Worm (Caenorhabditis elegans) whole organism, L4 larva: Measurements from ENCODE around the gene F49E8.8.

Experiments used
- F37D6.2 ChIP-seq: sonication (generic microtip); optimal IDR thresholded peaks from 2 replicates; lab custom pipeline; 2016; ENCODE audit warnings: mild to moderate bottlenecking, missing genetic modification characterization, missing compliant biosample characterization
- F44E2.7 ChIP-seq: fragments of 200-800 bp; sonication (Bioruptor generic); IDR thresholded peaks from 2 replicates; pipeline ENCODE4 v2.1.2; 2022; ENCODE audit warnings: missing genetic modification characterization, missing compliant biosample characterization
- Y48G9A.11 ChIP-seq: fragments of 200-800 bp; sonication (Bioruptor generic); IDR thresholded peaks from 2 replicates; pipeline ENCODE4 v1.3.6; 2022; ENCODE audit warnings: missing genetic modification reagents, missing genetic modification characterization, missing compliant biosample characterization
- ZK546.5 ChIP-seq, 2 experiments: sonication (generic microtip); optimal IDR thresholded peaks; 2 replicates each; lab custom pipeline; 2017; ENCODE audit warnings: missing biosample characterization in 2 of 2, missing genetic modification characterization in 2 of 2
- ama-1 ChIP-seq: fragments of 150-350 bp; optimal IDR thresholded peaks from 2 replicates; lab custom pipeline; 2014; ENCODE audit warnings: inconsistent platforms, mixed read lengths
- attf-4 ChIP-seq: sonication (generic microtip); optimal IDR thresholded peaks from 3 replicates; lab custom pipeline; 2017; ENCODE audit warnings: missing biosample characterization, missing genetic modification characterization
- ceh-20 ChIP-seq: fragments of 200-800 bp; sonication (Bioruptor generic); IDR thresholded peaks from 2 replicates; pipeline ENCODE4 v1.3.6; 2022; ENCODE audit warnings: missing genetic modification reagents, missing genetic modification characterization, missing compliant biosample characterization
- ceh-44 ChIP-seq: fragments of 200-800 bp; sonication (Bioruptor generic); IDR thresholded peaks from 2 replicates; pipeline ENCODE4 v1.3.6; 2022; ENCODE audit warnings: missing genetic modification reagents, missing genetic modification characterization, missing compliant biosample characterization
- ctbp-1 ChIP-seq: fragments of 200-800 bp; sonication (Bioruptor generic); IDR thresholded peaks from 2 replicates; pipeline ENCODE4 v1.3.6; 2022; ENCODE audit warnings: missing genetic modification reagents, missing genetic modification characterization, missing compliant biosample characterization
- daf-16 ChIP-seq, 3 experiments: sonication (generic microtip); optimal IDR thresholded peaks; 2 replicates each; lab custom pipeline; 2016 to 2017; ENCODE audit warnings: missing genetic modification characterization in 3 of 3, missing genetic modification reagents in 3 of 3, mild to moderate bottlenecking in 2 of 3, missing compliant biosample characterization in 2 of 3, missing biosample characterization in 1 of 3, moderate library complexity in 1 of 3
- daf-19 ChIP-seq: fragments of 200-800 bp; sonication (Bioruptor generic); conservative IDR thresholded peaks from 2 replicates; pipeline ENCODE4 v1.3.6; 2022; ENCODE audit warnings: missing genetic modification characterization, missing compliant biosample characterization
- dmd-6 ChIP-seq: fragments of 200-800 bp; sonication (Bioruptor generic); IDR thresholded peaks from 2 replicates; pipeline ENCODE4 v1.3.6; 2022; ENCODE audit warnings: missing genetic modification reagents, missing genetic modification characterization, missing compliant biosample characterization
- dmd-9 ChIP-seq: fragments of 200-800 bp; sonication (Bioruptor generic); IDR thresholded peaks from 2 replicates; pipeline ENCODE4 v1.3.6; 2022; ENCODE audit warnings: missing genetic modification reagents, missing genetic modification characterization, missing compliant biosample characterization
- dpl-1 ChIP-seq: fragments of 150-350 bp; optimal IDR thresholded peaks from 2 replicates; lab custom pipeline; 2014; ENCODE audit warnings: missing biosample characterization, missing genetic modification reagents, missing genetic modification characterization
- hif-1 ChIP-seq, 2 experiments: sonication (generic microtip); optimal IDR thresholded peaks; 2 replicates each; lab custom pipeline; 2016 to 2017; ENCODE audit warnings: missing compliant biosample characterization in 2 of 2, missing genetic modification characterization in 2 of 2, missing genetic modification reagents in 2 of 2, missing genotype in 2 of 2, mild to moderate bottlenecking in 1 of 2
- hlh-11 ChIP-seq: fragments of 200-800 bp; sonication (Bioruptor generic); optimal IDR thresholded peaks from 2 replicates; lab custom pipeline; 2018; ENCODE audit warnings: mild to moderate bottlenecking, missing genetic modification characterization, missing compliant biosample characterization
- jun-1 ChIP-seq: fragments of 150-350 bp; optimal IDR thresholded peaks from 2 replicates; lab custom pipeline; 2014; ENCODE audit warnings: missing biosample characterization, missing genetic modification reagents, missing genetic modification characterization
- lim-7 ChIP-seq: fragments of 200-800 bp; sonication (Bioruptor generic); IDR thresholded peaks from 2 replicates; pipeline ENCODE4 v1.3.6; 2022; ENCODE audit warnings: missing genetic modification characterization, missing compliant biosample characterization
- lin-1 ChIP-seq: fragments of 200-800 bp; sonication (Bioruptor generic); IDR thresholded peaks from 2 replicates; pipeline ENCODE4 v1.3.6; 2022; ENCODE audit warnings: missing genetic modification reagents, missing genetic modification characterization, missing compliant biosample characterization
- lin-39 ChIP-seq: fragments of 150-350 bp; optimal IDR thresholded peaks from 2 replicates; lab custom pipeline; 2014; ENCODE audit warnings: missing biosample characterization, missing genetic modification reagents, missing genetic modification characterization
- lsy-2 ChIP-seq, 2 experiments: fragments of 150-350 bp in 1 of 2; sonication (generic microtip) in 1 of 2; optimal IDR thresholded peaks; 2 replicates each; lab custom pipeline; 2014 to 2017; ENCODE audit warnings: missing biosample characterization in 2 of 2, missing genetic modification characterization in 2 of 2
- madf-5 ChIP-seq, 2 experiments: fragments of 200-800 bp; sonication (Bioruptor generic); IDR thresholded peaks; 2 replicates each; pipeline ENCODE4 v1.3.6; 2022; ENCODE audit warnings: missing compliant biosample characterization in 2 of 2, missing genetic modification characterization in 2 of 2
- madf-9 ChIP-seq: fragments of 200-800 bp; sonication (Bioruptor generic); conservative IDR thresholded peaks from 2 replicates; pipeline ENCODE4 v1.3.6; 2022; ENCODE audit warnings: missing genetic modification reagents, missing genetic modification characterization, missing compliant biosample characterization
- mdl-1 ChIP-seq, 2 experiments: fragments of 150-350 bp in 1 of 2; sonication (generic microtip) in 1 of 2; optimal IDR thresholded peaks; 2 replicates each; lab custom pipeline; 2014 to 2017; ENCODE audit warnings: missing biosample characterization in 2 of 2, missing genetic modification characterization in 2 of 2
- mes-2 ChIP-seq: sonication (generic microtip); optimal IDR thresholded peaks from 2 replicates; lab custom pipeline; 2016; ENCODE audit warnings: missing genotype, mild to moderate bottlenecking, missing genetic modification characterization, missing compliant biosample characterization; ENCODE audit not compliant: poor library complexity, severe bottlenecking
- mxl-2 ChIP-seq: fragments of 200-800 bp; sonication (Bioruptor generic); conservative IDR thresholded peaks from 2 replicates; pipeline ENCODE4 v1.3.6; 2022; ENCODE audit warnings: missing genetic modification reagents, missing genetic modification characterization, missing compliant biosample characterization
- mxl-3 ChIP-seq: fragments of 200-800 bp; sonication (Bioruptor generic); optimal IDR thresholded peaks from 2 replicates; lab custom pipeline; 2018; ENCODE audit warnings: mild to moderate bottlenecking, missing genetic modification characterization, missing compliant biosample characterization
- nhr-10 ChIP-seq: fragments of 150-350 bp; optimal IDR thresholded peaks from 2 replicates; lab custom pipeline; 2014; ENCODE audit warnings: missing biosample characterization, missing genetic modification characterization
- nhr-11 ChIP-seq: fragments of 150-350 bp; optimal IDR thresholded peaks from 2 replicates; lab custom pipeline; 2014; ENCODE audit warnings: missing biosample characterization, missing genetic modification characterization
- nhr-111 ChIP-seq: fragments of 200-800 bp; sonication (Bioruptor generic); optimal IDR thresholded peaks from 2 replicates; lab custom pipeline; 2018; ENCODE audit warnings: mild to moderate bottlenecking, missing genetic modification characterization, missing compliant biosample characterization
- nhr-28 ChIP-seq: fragments of 150-350 bp; optimal IDR thresholded peaks from 2 replicates; lab custom pipeline; 2014; ENCODE audit warnings: missing biosample characterization, missing genetic modification characterization
- nhr-41 ChIP-seq: fragments of 200-800 bp; sonication (Bioruptor generic); IDR thresholded peaks from 2 replicates; pipeline ENCODE4 v1.3.6; 2022; ENCODE audit warnings: missing genetic modification reagents, missing genetic modification characterization, missing compliant biosample characterization
- nhr-42 ChIP-seq: fragments of 200-800 bp; sonication (Bioruptor generic); IDR thresholded peaks from 2 replicates; pipeline ENCODE4 v1.3.6; 2022; ENCODE audit warnings: missing genetic modification characterization, missing compliant biosample characterization
- nhr-76 ChIP-seq: fragments of 150-350 bp; optimal IDR thresholded peaks from 2 replicates; lab custom pipeline; 2014; ENCODE audit warnings: missing biosample characterization, missing genetic modification characterization
- nhr-77 ChIP-seq: fragments of 150-350 bp; optimal IDR thresholded peaks from 2 replicates; lab custom pipeline; 2014; ENCODE audit warnings: missing biosample characterization, missing genetic modification characterization
- pha-4 ChIP-seq, 2 experiments: fragments of 150-350 bp in 1 of 2; fragments of 200-800 bp in 1 of 2; sonication (Bioruptor generic) in 1 of 2; IDR thresholded peaks in 1 of 2; optimal IDR thresholded peaks in 1 of 2; 2 replicates each; pipeline versions ENCODE4 v1.3.6 to Lab custom; 2014 to 2022; ENCODE audit warnings: missing genetic modification characterization in 2 of 2, missing genetic modification reagents in 2 of 2, missing biosample characterization in 1 of 2, missing compliant biosample characterization in 1 of 2
- pqm-1 ChIP-seq: sonication (generic microtip); optimal IDR thresholded peaks from 2 replicates; lab custom pipeline; 2017; ENCODE audit warnings: missing biosample characterization, missing genetic modification characterization
- rbr-2 ChIP-seq: sonication (generic microtip); optimal IDR thresholded peaks from 2 replicates; lab custom pipeline; 2016; ENCODE audit warnings: missing genotype, missing genetic modification characterization, missing compliant biosample characterization
- sdz-12 ChIP-seq: fragments of 200-800 bp; sonication (Bioruptor generic); optimal IDR thresholded peaks from 2 replicates; lab custom pipeline; 2018; ENCODE audit warnings: mild to moderate bottlenecking, missing genetic modification characterization, missing compliant biosample characterization
- skn-1 ChIP-seq: fragments of 150-350 bp; optimal IDR thresholded peaks from 2 replicates; lab custom pipeline; 2014; ENCODE audit warnings: missing biosample characterization, missing genetic modification characterization
- spr-1 ChIP-seq: sonication (generic microtip); optimal IDR thresholded peaks from 2 replicates; lab custom pipeline; 2016; ENCODE audit warnings: mild to moderate bottlenecking, missing genetic modification characterization, missing compliant biosample characterization
- unc-130 ChIP-seq: sonication (generic microtip); optimal IDR thresholded peaks from 2 replicates; lab custom pipeline; 2016; ENCODE audit warnings: missing genetic modification reagents, missing genetic modification characterization, missing compliant biosample characterization
- vab-7 ChIP-seq: fragments of 200-800 bp; sonication (Bioruptor generic); IDR thresholded peaks from 2 replicates; pipeline ENCODE4 v1.3.6; 2022; ENCODE audit warnings: missing genetic modification reagents, missing genetic modification characterization, missing compliant biosample characterization
- zfp-2 ChIP-seq: sonication (generic microtip); optimal IDR thresholded peaks from 2 replicates; lab custom pipeline; 2016; ENCODE audit warnings: mild to moderate bottlenecking, missing genetic modification characterization, missing compliant biosample characterization
- zfp-3 ChIP-seq: fragments of 200-800 bp; sonication (Bioruptor generic); conservative IDR thresholded peaks from 2 replicates; pipeline ENCODE4 v1.3.6; 2022; ENCODE audit warnings: missing genetic modification reagents, missing genetic modification characterization, missing compliant biosample characterization
- zip-11 ChIP-seq: fragments of 200-800 bp; sonication (Bioruptor generic); IDR thresholded peaks from 2 replicates; pipeline ENCODE4 v1.3.6; 2022; ENCODE audit warnings: missing genetic modification characterization, missing compliant biosample characterization
- ztf-11 ChIP-seq: fragments of 150-350 bp; optimal IDR thresholded peaks from 2 replicates; lab custom pipeline; 2014; ENCODE audit warnings: missing biosample characterization, missing genetic modification characterization

F49E8.8 gene

ce11 chrIV:7507305-7507704, 49.1 kb upstream of the F49E8.8 start (continued):
- TF ChIP-seq lin-39 (no peak), dmd-6 (GFP tag; lab: Robert Waterston, UW) (peak; percentile 55), mxl-3 (peak; percentile 43)

- TF ChIP-seq mdl-1 (tag; optimal IDR thresholded peaks at IDR 0.05; lab: Kevin White, UChicago) (peak in 1 of 2 experiments; percentile 78), ztf-11 (no peak), nhr-10 (peak; percentile 50), ceh-20 (peak; percentile 84), nhr-76 (tag; lab: Kevin White, UChicago) (no peak), sdz-12 (GFP tag; lab: Kevin White, UChicago) (no peak), zfp-2 (tag; lab: Kevin White, UChicago) (no peak), zip-11 (no peak), skn-1 (tag; lab: Kevin White, UChicago) (no peak), F37D6.2 (tag; lab: Kevin White, UChicago) (peak; percentile 13), dmd-6 (GFP tag; lab: Robert Waterston, UW) (peak; percentile 88), mes-2 (tag; lab: Kevin White, UChicago) (peak; percentile 82), jun-1 (tag; lab: Kevin White, UChicago) (no peak), ctbp-1 (GFP tag; lab: Robert Waterston, UW) (peak; percentile 63; the same call in 1 of the 2 replicates), lin-1 (peak; percentile 65; the same call in 1 of the 2 replicates), madf-5 (GFP tag; IDR thresholded peaks at IDR 0.05; lab: Robert Waterston, UW) (0 out of 4 replicates have a peak, but pooled peaks of 1 of the 2 experiments have one; percentile 51), zfp-3 (GFP tag; lab: Robert Waterston, UW) (peak; percentile 69), pha-4 (GFP tag; IDR thresholded peaks at IDR 0.05; lab: Robert Waterston, UW) (peak; percentile 77), pha-4 (tag; optimal IDR thresholded peaks at IDR 0.05; lab: Kevin White, UChicago) (peak; percentile 38), nhr-11 (tag; lab: Kevin White, UChicago) (peak; percentile 75), ceh-44 (GFP tag; lab: Robert Waterston, UW) (no peak), madf-9 (GFP tag; lab: Robert Waterston, UW) (peak; percentile 65), ama-1 (lab: Kevin White, UChicago) (peak; percentile 24), dpl-1 (GFP tag; lab: Kevin White, UChicago) (peak; percentile 89), vab-7 (GFP tag; lab: Robert Waterston, UW) (peak; percentile 57), nhr-42 (GFP tag; lab: Robert Waterston, UW) (peak; percentile 71; the same call in 1 of the 2 replicates), lsy-2 (tag; optimal IDR thresholded peaks at IDR 0.05; lab: Kevin White, UChicago) (peak; percentile 69 to 81), pqm-1 (tag; lab: Kevin White, UChicago) (peak; percentile 83), hlh-11 (tag; lab: Kevin White, UChicago) (peak; percentile 95), rbr-2 (tag; lab: Kevin White, UChicago) (peak; percentile 72), F44E2.7 (GFP tag; lab: Robert Waterston, UW) (0 out of 2 replicates have a peak, but pooled peaks have one; percentile 21), nhr-41 (GFP tag; lab: Robert Waterston, UW) (peak; percentile 49; the same call in 1 of the 2 replicates), ZK546.5 (tag; optimal IDR thresholded peaks at IDR 0.05; lab: Kevin White, UChicago) (no peak), mxl-2 (GFP tag; lab: Robert Waterston, UW) (no peak), hif-1 (tag; optimal IDR thresholded peaks at IDR 0.05; lab: Kevin White, UChicago) (peak; percentile 3 to 63), lim-7 (GFP tag; lab: Robert Waterston, UW) (peak; percentile 13; the same call in 1 of the 2 replicates), nhr-111 (GFP tag; lab: Kevin White, UChicago) (no peak), spr-1 (tag; lab: Kevin White, UChicago) (peak; percentile 16), dmd-9 (no peak), Y48G9A.11 (GFP tag; lab: Robert Waterston, UW) (no peak), unc-130 (GFP tag; lab: Kevin White, UChicago) (no peak), daf-19 (GFP tag; lab: Robert Waterston, UW) (no peak), nhr-28 (tag; lab: Kevin White, UChicago) (peak; percentile 93), nhr-77 (tag; lab: Kevin White, UChicago) (peak; percentile 90), daf-16 (GFP tag; optimal IDR thresholded peaks at IDR 0.05; lab: Kevin White, UChicago) (peak in 1 of 2 experiments; percentile 2), daf-16 (tag; optimal IDR thresholded peaks at IDR 0.05; lab: Kevin White, UChicago) (peak; percentile 73), lin-39 (no peak), attf-4 (tag; lab: Kevin White, UChicago) (no peak)
Observed at ce11 chrIV:7507841-7508509, 48.5 kb upstream of the F49E8.8 start, which contains the start of the genes vdac-1 and R05G6.5. vdac-1 (minus strand) TSS chrIV:7507891. R05G6.5 (plus strand) TSS chrIV:7508367.
